Fruit fly (Drosophila melanogaster) whole organism, embryonic: ENCODE results near the gene CG42728.

ENCODE experiments used
- Antp ChIP-seq: fragments of 200-800 bp; sonication (Bioruptor generic); optimal IDR thresholded peaks from 3 replicates; lab custom pipeline; 2016; ENCODE audit warnings: missing biosample characterization, missing genetic modification characterization
- Blimp-1 ChIP-seq: fragments of 200-800 bp; sonication (Bioruptor generic); optimal IDR thresholded peaks from 3 replicates; lab custom pipeline; 2018; ENCODE audit warnings: missing biosample characterization, missing genetic modification characterization, mild to moderate bottlenecking, moderate library complexity, missing genetic modification reagents
- BtbVII ChIP-seq: fragments of 200-800 bp; sonication (Bioruptor generic); optimal IDR thresholded peaks from 3 replicates; lab custom pipeline; 2017; ENCODE audit warnings: missing biosample characterization, mild to moderate bottlenecking, missing genetic modification characterization
- CG14710 ChIP-seq: fragments of 200-800 bp; sonication (Bioruptor generic); optimal IDR thresholded peaks from 3 replicates; lab custom pipeline; 2019; ENCODE audit warnings: missing biosample characterization, mild to moderate bottlenecking, missing genetic modification characterization, moderate library complexity
- CG15269 ChIP-seq: fragments of 200-800 bp; sonication (Bioruptor generic); optimal IDR thresholded peaks from 2 replicates; lab custom pipeline; 2018; ENCODE audit warnings: missing biosample characterization, mild to moderate bottlenecking, missing genetic modification characterization, moderate library complexity
- CG15514 ChIP-seq: fragments of 200-800 bp; sonication (Bioruptor generic); optimal IDR thresholded peaks from 3 replicates; lab custom pipeline; 2017; ENCODE audit warnings: missing biosample characterization, missing genetic modification characterization, mild to moderate bottlenecking, moderate library complexity, missing genetic modification reagents
- CG15696 ChIP-seq: fragments of 200-800 bp; sonication (Bioruptor generic); optimal IDR thresholded peaks from 2 replicates; lab custom pipeline; 2019; ENCODE audit warnings: missing biosample characterization, mild to moderate bottlenecking, missing genetic modification characterization, moderate library complexity
- CG1602 ChIP-seq: fragments of 200-800 bp; sonication (Bioruptor generic); optimal IDR thresholded peaks from 3 replicates; lab custom pipeline; 2016; ENCODE audit warnings: missing biosample characterization, missing genetic modification characterization
- CG16813 ChIP-seq: fragments of 200-800 bp; sonication (Bioruptor generic); IDR thresholded peaks from 3 replicates; pipeline ENCODE4 v1.3.6; 2022; ENCODE audit warnings: missing biosample characterization, missing genetic modification characterization; ENCODE audit not compliant: partially characterized antibody
- CG16815 ChIP-seq: fragments of 200-800 bp; sonication (Bioruptor generic); optimal IDR thresholded peaks from 3 replicates; lab custom pipeline; 2017; ENCODE audit warnings: missing biosample characterization, mild to moderate bottlenecking, missing genetic modification characterization
- CG17328 ChIP-seq: fragments of 200-800 bp; sonication (Bioruptor generic); IDR thresholded peaks from 2 replicates; pipeline ENCODE4 v1.3.6; 2022; ENCODE audit warnings: missing biosample characterization, missing genetic modification characterization
- CG17361 ChIP-seq: fragments of 200-800 bp; sonication (Bioruptor generic); IDR thresholded peaks from 3 replicates; pipeline ENCODE4 v1.3.6; 2022; ENCODE audit warnings: missing biosample characterization, missing genetic modification characterization
- CG1792 ChIP-seq: fragments of 200-800 bp; sonication (Bioruptor generic); optimal IDR thresholded peaks from 2 replicates; lab custom pipeline; 2016; ENCODE audit warnings: missing biosample characterization, missing genetic modification characterization
- CG18599 ChIP-seq: fragments of 200-800 bp; sonication (Bioruptor generic); optimal IDR thresholded peaks from 3 replicates; lab custom pipeline; 2017; ENCODE audit warnings: missing biosample characterization, missing genetic modification characterization, mild to moderate bottlenecking, moderate library complexity, missing genetic modification reagents
- CG2678 ChIP-seq: fragments of 200-800 bp; sonication (Bioruptor generic); optimal IDR thresholded peaks from 3 replicates; lab custom pipeline; 2019; ENCODE audit warnings: missing biosample characterization, mild to moderate bottlenecking, missing genetic modification characterization, moderate library complexity
- CG30403 ChIP-seq: fragments of 200-800 bp; sonication (Bioruptor generic); optimal IDR thresholded peaks from 3 replicates; lab custom pipeline; 2016; ENCODE audit warnings: missing biosample characterization, missing genetic modification characterization
- CG3065 ChIP-seq: fragments of 200-800 bp; sonication (Bioruptor generic); optimal IDR thresholded peaks from 2 replicates; lab custom pipeline; 2016; ENCODE audit warnings: missing biosample characterization, missing genetic modification characterization
- CG3407 ChIP-seq: fragments of 200-800 bp; sonication (Bioruptor generic); optimal IDR thresholded peaks from 2 replicates; lab custom pipeline; 2018; ENCODE audit warnings: missing biosample characterization, mild to moderate bottlenecking, missing genetic modification characterization
- CG3847 ChIP-seq: fragments of 200-800 bp; sonication (Bioruptor generic); IDR thresholded peaks from 2 replicates; pipeline ENCODE4 v1.3.6; 2022; ENCODE audit warnings: missing biosample characterization, missing genetic modification characterization
- CG7556 ChIP-seq: fragments of 200-800 bp; sonication (Bioruptor generic); optimal IDR thresholded peaks from 2 replicates; lab custom pipeline; 2017; ENCODE audit warnings: missing biosample characterization, mild to moderate bottlenecking, missing genetic modification characterization
- CG7987 ChIP-seq: fragments of 200-800 bp; sonication (Bioruptor generic); optimal IDR thresholded peaks from 2 replicates; lab custom pipeline; 2018; ENCODE audit warnings: missing biosample characterization, mild to moderate bottlenecking, missing genetic modification characterization, moderate library complexity
- CG9437 ChIP-seq: fragments of 200-800 bp; sonication (Bioruptor generic); optimal IDR thresholded peaks from 2 replicates; lab custom pipeline; 2018; ENCODE audit warnings: missing biosample characterization, mild to moderate bottlenecking, missing genetic modification characterization
- CoRest ChIP-seq: fragments of 200-800 bp; sonication (Bioruptor generic); optimal IDR thresholded peaks from 3 replicates; lab custom pipeline; 2018; ENCODE audit warnings: missing biosample characterization, mild to moderate bottlenecking, missing genetic modification characterization, moderate library complexity
- D ChIP-seq, 2 experiments: fragments of 200-800 bp in 1 of 2; fragments of >200 bp in 1 of 2; sonication (Bioruptor generic) in 1 of 2; optimal IDR thresholded peaks; 2 replicates in 1 of 2; 3 replicates in 1 of 2; lab custom pipeline; 2017; ENCODE audit warnings: mild to moderate bottlenecking in 1 of 2, missing biosample characterization in 1 of 2, missing genetic modification characterization in 1 of 2, missing genetic modification reagents in 1 of 2
- Dll ChIP-seq: fragments of 200-800 bp; sonication (Bioruptor generic); IDR thresholded peaks from 4 replicates; pipeline ENCODE4 v1.3.6; 2022; ENCODE audit warnings: missing biosample characterization, missing genetic modification characterization; ENCODE audit not compliant: partially characterized antibody
- Fer3 ChIP-seq: fragments of 200-800 bp; sonication (Bioruptor generic); optimal IDR thresholded peaks from 2 replicates; lab custom pipeline; 2018; ENCODE audit warnings: missing biosample characterization, mild to moderate bottlenecking, missing genetic modification characterization, moderate library complexity
- GATAe ChIP-seq: fragments of 200-800 bp; sonication (Bioruptor generic); conservative IDR thresholded peaks from 2 replicates; pipeline ENCODE4 v1.3.6; 2022; ENCODE audit warnings: missing biosample characterization, missing genetic modification characterization
- Lim3 ChIP-seq: fragments of 200-800 bp; sonication (Bioruptor generic); IDR thresholded peaks from 2 replicates; pipeline ENCODE4 v1.3.6; 2022; ENCODE audit warnings: missing biosample characterization, missing genetic modification characterization
- MESR4 ChIP-seq: fragments of 200-800 bp; sonication (Bioruptor generic); optimal IDR thresholded peaks from 2 replicates; lab custom pipeline; 2018; ENCODE audit warnings: missing biosample characterization, mild to moderate bottlenecking, missing genetic modification characterization, moderate library complexity
- Med ChIP-seq: fragments of 200-800 bp; sonication (Bioruptor generic); peaks from one replicate; lab custom pipeline; 2016; ENCODE audit warnings: missing biosample characterization, missing genetic modification characterization, mild to moderate bottlenecking, inconsistent platforms, moderate library complexity
- Myb ChIP-seq: fragments of 200-800 bp; sonication (Bioruptor generic); optimal IDR thresholded peaks from 2 replicates; lab custom pipeline; 2016; ENCODE audit warnings: missing biosample characterization, missing genetic modification characterization
- NK7.1 ChIP-seq: fragments of 200-800 bp; sonication (Bioruptor generic); optimal IDR thresholded peaks from 3 replicates; lab custom pipeline; 2016; ENCODE audit warnings: missing biosample characterization, missing genetic modification characterization
- Rfx ChIP-seq: fragments of 200-800 bp; sonication (Bioruptor generic); IDR thresholded peaks from 2 replicates; pipeline ENCODE4 v1.3.6; 2022; ENCODE audit warnings: missing biosample characterization, missing genetic modification characterization
- Sry-β ChIP-seq: fragments of 200-800 bp; sonication (Bioruptor generic); optimal IDR thresholded peaks from 2 replicates; lab custom pipeline; 2018; ENCODE audit warnings: missing biosample characterization, mild to moderate bottlenecking, missing genetic modification characterization, moderate library complexity
- Trl ChIP-seq, 3 experiments: fragments of >200 bp in 2 of 3; fragments of 200-800 bp in 1 of 3; sonication (Bioruptor generic) in 1 of 3; optimal IDR thresholded peaks; 2 replicates in 1 of 3; 3 replicates in 2 of 3; lab custom pipeline; 2016 to 2017; ENCODE audit warnings: missing biosample characterization in 1 of 3, missing genetic modification characterization in 1 of 3
- ash1 ChIP-seq: fragments of 200-800 bp; sonication (Bioruptor generic); optimal IDR thresholded peaks from 2 replicates; lab custom pipeline; 2018; ENCODE audit warnings: missing biosample characterization, mild to moderate bottlenecking, missing genetic modification characterization
- bigmax ChIP-seq: fragments of 200-800 bp; sonication (Bioruptor generic); optimal IDR thresholded peaks from 2 replicates; lab custom pipeline; 2018; ENCODE audit warnings: missing biosample characterization, mild to moderate bottlenecking, missing genetic modification characterization
- bsh ChIP-seq, 2 experiments: fragments of 200-800 bp; sonication (Bioruptor generic); optimal IDR thresholded peaks; 2 replicates each; lab custom pipeline; 2017 to 2018; ENCODE audit warnings: mild to moderate bottlenecking in 2 of 2, missing biosample characterization in 2 of 2, missing genetic modification characterization in 2 of 2, moderate library complexity in 1 of 2
- chn ChIP-seq: fragments of 200-800 bp; sonication (Bioruptor generic); optimal IDR thresholded peaks from 2 replicates; lab custom pipeline; 2016; ENCODE audit warnings: missing biosample characterization, missing genetic modification characterization
- fu2 ChIP-seq: fragments of 200-800 bp; sonication (Bioruptor generic); optimal IDR thresholded peaks from 2 replicates; lab custom pipeline; 2016; ENCODE audit warnings: missing biosample characterization, missing genetic modification characterization
- kni ChIP-seq: fragments of 200-800 bp; sonication (Bioruptor generic); optimal IDR thresholded peaks from 3 replicates; lab custom pipeline; 2017; ENCODE audit warnings: mild to moderate bottlenecking, missing biosample characterization, missing genetic modification reagents, missing genetic modification characterization
- maf-S ChIP-seq: fragments of 200-800 bp; sonication (Bioruptor generic); optimal IDR thresholded peaks from 2 replicates; lab custom pipeline; 2016; ENCODE audit warnings: missing biosample characterization, missing genetic modification characterization
- pita ChIP-seq: fragments of 200-800 bp; sonication (Bioruptor generic); optimal IDR thresholded peaks from 2 replicates; lab custom pipeline; 2017; ENCODE audit warnings: missing biosample characterization, mild to moderate bottlenecking, missing genetic modification characterization
- prd ChIP-seq, 3 experiments: fragments of >200 bp in 2 of 3; fragments of 200-800 bp in 1 of 3; sonication (Bioruptor generic) in 1 of 3; optimal IDR thresholded peaks in 2 of 3; IDR thresholded peaks in 1 of 3; 2 replicates in 2 of 3; 3 replicates in 1 of 3; pipeline versions ENCODE4 v1.3.6 to Lab custom; 2017 to 2022; ENCODE audit warnings: missing biosample characterization in 1 of 3, missing genetic modification characterization in 1 of 3
- slou ChIP-seq: fragments of 200-800 bp; sonication (Bioruptor generic); optimal IDR thresholded peaks from 3 replicates; lab custom pipeline; 2016; ENCODE audit warnings: missing biosample characterization, missing genetic modification characterization
- sob ChIP-seq: fragments of 200-800 bp; sonication (Bioruptor generic); IDR thresholded peaks from 2 replicates; pipeline ENCODE4 v1.3.6; 2022; ENCODE audit warnings: missing biosample characterization, missing genetic modification characterization
- tin ChIP-seq: fragments of 200-800 bp; sonication (Bioruptor generic); optimal IDR thresholded peaks from 3 replicates; lab custom pipeline; 2016; ENCODE audit warnings: missing biosample characterization, missing genetic modification characterization
- usp ChIP-seq: fragments of >200 bp; optimal IDR thresholded peaks from 2 replicates; lab custom pipeline; 2017; ENCODE audit warnings: missing biosample characterization, missing genetic modification characterization

CG42728 gene

DNA sequence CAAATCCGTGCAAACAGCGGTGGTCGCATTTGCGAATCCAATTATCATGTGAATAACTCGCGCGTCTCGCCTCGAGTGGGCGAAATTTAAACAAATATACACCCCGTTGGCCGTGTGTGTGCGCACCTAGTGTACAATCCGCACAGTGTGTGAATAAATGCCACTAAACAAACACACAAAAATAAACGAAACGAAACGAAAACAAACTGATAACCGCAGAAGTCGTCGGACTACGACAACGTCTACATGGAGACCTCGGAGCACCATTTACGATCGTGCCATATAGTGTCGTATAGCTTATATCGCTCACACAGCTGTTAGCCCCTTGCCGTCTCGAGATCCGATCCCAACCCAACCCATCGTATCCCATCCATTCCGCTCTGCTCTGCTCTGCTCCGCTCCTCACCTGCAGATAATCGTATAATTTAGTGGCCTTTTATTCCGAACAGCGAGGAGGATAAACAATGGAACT, 38.5 kb upstream of the CG42728 start (continued):
- TF ChIP-seq Trl (optimal IDR thresholded peaks at IDR 0.05; lab: Kevin White, UChicago), result peak in 1 of 2 experiments; percentile 15
- peak; percentile 46 for TF ChIP-seq Trl (GFP tag; optimal IDR thresholded peaks at IDR 0.05; lab: Kevin White, UChicago)
- no peak for TF ChIP-seq CoRest (tag; lab: Kevin White, UChicago)
- no peak; the same call in 1 of the 2 replicates for TF ChIP-seq CG17328 (GFP tag; lab: Robert Waterston, UW)
- peak; percentile 87 for TF ChIP-seq BtbVII (GFP tag; lab: Kevin White, UChicago)
- peak; percentile 64; the same call in 1 of the 2 replicates for TF ChIP-seq sob (GFP tag; lab: Robert Waterston, UW)
- no peak for TF ChIP-seq CG30403
- peak; percentile 75 for TF ChIP-seq CG18599 (GFP tag; lab: Kevin White, UChicago)
- no peak for TF ChIP-seq MESR4 (GFP tag; lab: Kevin White, UChicago)
- no peak; the same call in 2 of the 3 replicates for TF ChIP-seq CG17361
- no peak for TF ChIP-seq slou (GFP tag; lab: Kevin White, UChicago)
- no peak for TF ChIP-seq Lim3
- no peak for TF ChIP-seq CG15269 (tag; lab: Kevin White, UChicago)
- peak; percentile 88 for TF ChIP-seq CG7987 (GFP tag; lab: Kevin White, UChicago)
- TF ChIP-seq CG2678, result no peak
- TF ChIP-seq CG15696 (tag; lab: Kevin White, UChicago), result peak; percentile 61
- TF ChIP-seq usp, result no peak
- peak; percentile 31 for TF ChIP-seq NK7.1 (GFP tag; lab: Kevin White, UChicago)
- TF ChIP-seq CG3065, result peak; percentile 38
- no peak for TF ChIP-seq CG9437 (GFP tag; lab: Kevin White, UChicago)
- peak; percentile 28 for TF ChIP-seq CG1792 (GFP tag; lab: Kevin White, UChicago)
- TF ChIP-seq ash1 (GFP tag; lab: Kevin White, UChicago), result peak; percentile 52
- TF ChIP-seq CG7556 (GFP tag; lab: Kevin White, UChicago), result peak; percentile 68
- TF ChIP-seq Med (GFP tag; lab: Kevin White, UChicago), result peak; percentile 96
- no peak for TF ChIP-seq chn (GFP tag; lab: Kevin White, UChicago)
- TF ChIP-seq bsh (GFP tag; optimal IDR thresholded peaks at IDR 0.05; lab: Kevin White, UChicago), result peak in 1 of 2 experiments; percentile 56
- peak; percentile 29 for TF ChIP-seq CG14710 (tag; lab: Kevin White, UChicago)
- TF ChIP-seq kni (GFP tag; lab: Kevin White, UChicago), result peak; percentile 85
- no peak for TF ChIP-seq CG16813 (GFP tag; lab: Robert Waterston, UW)
- no peak for TF ChIP-seq Myb (GFP tag; lab: Kevin White, UChicago)
- TF ChIP-seq Sry-β (GFP tag; lab: Kevin White, UChicago), result no peak
- TF ChIP-seq CG3847 (GFP tag; lab: Robert Waterston, UW), result peak; percentile 47
- 0 out of 2 replicates have a peak, but pooled peaks have one; percentile 21 for TF ChIP-seq GATAe (GFP tag; lab: Robert Waterston, UW)
- peak; percentile 20 for TF ChIP-seq fu2 (GFP tag; lab: Kevin White, UChicago)
- TF ChIP-seq prd (optimal IDR thresholded peaks at IDR 0.05; lab: Kevin White, UChicago), result no peak
- TF ChIP-seq prd (GFP tag; IDR thresholded peaks at IDR 0.05; lab: Robert Waterston, UW), result peak; percentile 19; the same call in 1 of the 3 replicates
- peak; percentile 73 for TF ChIP-seq Fer3 (tag; lab: Kevin White, UChicago)
- peak; percentile 65 for TF ChIP-seq CG3407 (GFP tag; lab: Kevin White, UChicago)
- no peak for TF ChIP-seq CG1602 (GFP tag; lab: Kevin White, UChicago)
- no peak for TF ChIP-seq CG16815
- TF ChIP-seq CG15514, result peak; percentile 56
- TF ChIP-seq Blimp-1 (GFP tag; lab: Kevin White, UChicago), result no peak
- TF ChIP-seq maf-S (GFP tag; lab: Kevin White, UChicago), result peak; percentile 44
- TF ChIP-seq tin, result no peak
- no peak for TF ChIP-seq Antp (GFP tag; lab: Kevin White, UChicago)
- TF ChIP-seq Dll (GFP tag; lab: Robert Waterston, UW), result no peak
- peak; percentile 60; the same call in 1 of the 2 replicates for TF ChIP-seq Rfx (GFP tag; lab: Robert Waterston, UW)
- TF ChIP-seq bigmax (GFP tag; lab: Kevin White, UChicago), result no peak
- no peak for TF ChIP-seq pita (GFP tag; lab: Kevin White, UChicago)
- TF ChIP-seq D (optimal IDR thresholded peaks at IDR 0.05; lab: Kevin White, UChicago), result no peak
- TF ChIP-seq D (GFP tag; optimal IDR thresholded peaks at IDR 0.05; lab: Kevin White, UChicago), result no peak
